Fruit fly (Drosophila melanogaster): ENCODE measurements around the gene CG6454.

CG6454 gene

DNA sequence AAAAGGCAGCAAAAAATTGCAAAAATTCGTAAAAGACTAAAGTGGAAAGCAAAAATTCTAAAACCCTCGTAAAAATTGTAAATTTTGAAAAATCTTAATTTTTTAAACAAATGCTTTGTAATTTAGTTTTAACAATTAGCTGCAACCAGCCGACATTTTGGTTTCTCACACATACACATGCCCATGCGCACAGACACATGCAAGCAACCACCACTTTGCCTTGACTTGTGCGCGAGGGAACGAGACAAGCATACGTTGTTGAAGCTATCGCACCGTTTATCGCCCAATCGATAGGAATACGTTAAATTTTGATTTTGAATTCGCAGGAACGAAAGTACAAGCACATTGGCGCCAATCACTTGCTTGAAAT, 28.7 kb upstream of the CG6454 start (continued):
- TF ChIP-seq Dad (GFP tag; optimal IDR thresholded peaks at IDR 0.05) (no peak), Opbp (GFP tag; IDR thresholded peaks at IDR 0.05; ENCODE audit: partially characterized antibody) (peak; percentile 78), salm (tag; optimal IDR thresholded peaks at IDR 0.05) (no peak), fd3F (GFP tag; optimal IDR thresholded peaks at IDR 0.05) (no peak), CG18764 (GFP tag; optimal IDR thresholded peaks at IDR 0.05) (no peak), CG32532 (GFP tag; IDR thresholded peaks at IDR 0.05) (no peak), ap (GFP tag; IDR thresholded peaks at IDR 0.05) (no peak), Adf1 (GFP tag; IDR thresholded peaks at IDR 0.05) (0 out of 2 replicates have a peak, but pooled peaks have one; percentile 13), CG34422 (GFP tag; IDR thresholded peaks at IDR 0.05) (no peak), Optix (GFP tag; IDR thresholded peaks at IDR 0.05) (no peak), CG17186 (GFP tag; optimal IDR thresholded peaks at IDR 0.05) (peak; percentile 41), pfk (GFP tag; optimal IDR thresholded peaks at IDR 0.05) (no peak), CG10274 (GFP tag; optimal IDR thresholded peaks at IDR 0.05) (no peak), CG3163 (GFP tag; optimal IDR thresholded peaks at IDR 0.05) (no peak), CG4707 (GFP tag; optimal IDR thresholded peaks at IDR 0.05) (no peak), bbx (GFP tag; IDR thresholded peaks at IDR 0.05; ENCODE audit: partially characterized antibody) (peak; percentile 84), CG2889 (GFP tag; IDR thresholded peaks at IDR 0.05) (no peak), vvl (GFP tag; IDR thresholded peaks at IDR 0.05) (peak; percentile 72), yki (optimal IDR thresholded peaks at IDR 0.05) (no peak), kni (GFP tag; optimal IDR thresholded peaks at IDR 0.05) (no peak), sna (GFP tag; IDR thresholded peaks at IDR 0.05; ENCODE audit: partially characterized antibody) (peak; percentile 23; the same call in 1 of the 2 replicates), grn (GFP tag; optimal IDR thresholded peaks at IDR 0.05) (no peak), Nf-YC (tag; optimal IDR thresholded peaks at IDR 0.05) (no peak), Dp (GFP tag; optimal IDR thresholded peaks at IDR 0.05) (peak; percentile 76), ken (GFP tag; IDR thresholded peaks at IDR 0.05) (no peak), CG7556 (GFP tag; optimal IDR thresholded peaks at IDR 0.05) (no peak), Rx (GFP tag; IDR thresholded peaks at IDR 0.05) (no peak), HmgZ (tag; optimal IDR thresholded peaks at IDR 0.05) (peak; percentile 25), ham (GFP tag; IDR thresholded peaks at IDR 0.05) (no peak), CG2678 (tag; optimal IDR thresholded peaks at IDR 0.05) (no peak), CG6791 (GFP tag; IDR thresholded peaks at IDR 0.05; ENCODE audit: partially characterized antibody) (peak; percentile 81), hb (GFP tag; IDR thresholded peaks at IDR 0.05; ENCODE audit: partially characterized antibody) (peak; percentile 59; the same call in 1 of the 3 replicates), Scr (GFP tag; IDR thresholded peaks at IDR 0.05; ENCODE audit: partially characterized antibody) (peak; percentile 68), bowl (GFP tag; IDR thresholded peaks at IDR 0.05) (no peak), CG15269 (tag; optimal IDR thresholded peaks at IDR 0.05) (no peak), CG14710 (tag; optimal IDR thresholded peaks at IDR 0.05) (peak; percentile 38), Ada2b (GFP tag; IDR thresholded peaks at IDR 0.05) (no peak), Mrtf (GFP tag; IDR thresholded peaks at IDR 0.05) (no peak), CG11723 (GFP tag; optimal IDR thresholded peaks at IDR 0.05) (no peak), fu2 (GFP tag; optimal IDR thresholded peaks at IDR 0.05) (no peak), otp (GFP tag; IDR thresholded peaks at IDR 0.05) (0 out of 3 replicates have a peak, but pooled peaks have one; percentile 30), CG7271 (tag; optimal IDR thresholded peaks at IDR 0.05) (no peak), exex (tag; optimal IDR thresholded peaks at IDR 0.05) (no peak), Asciz (GFP tag; optimal IDR thresholded peaks at IDR 0.05) (no peak), CG7786 (GFP tag; optimal IDR thresholded peaks at IDR 0.05) (no peak), CG13123 (GFP tag; optimal IDR thresholded peaks at IDR 0.05) (no peak), pnt (GFP tag; optimal IDR thresholded peaks at IDR 0.05) (no peak), dan (GFP tag; IDR thresholded peaks at IDR 0.05) (no peak), CG16813 (GFP tag; IDR thresholded peaks at IDR 0.05; ENCODE audit: partially characterized antibody) (peak; percentile 57), YL-1 (GFP tag; optimal IDR thresholded peaks at IDR 0.05) (peak; percentile 83), CG18476 (GFP tag; optimal IDR thresholded peaks at IDR 0.05) (no peak)
